Worm (Caenorhabditis elegans) whole organism, early embryonic: ENCODE measurements around the gene fip-2.

Experiments used
- B0310.2 ChIP-seq: sonication (generic microtip); optimal IDR thresholded peaks from 2 replicates; lab custom pipeline; 2016; ENCODE audit warnings: mild to moderate bottlenecking, missing genetic modification characterization, missing compliant biosample characterization
- F13C5.2 ChIP-seq: sonication (generic microtip); optimal IDR thresholded peaks from 2 replicates; lab custom pipeline; 2017; ENCODE audit warnings: mild to moderate bottlenecking, missing genetic modification characterization, inconsistent platforms, missing compliant biosample characterization
- aly-1 ChIP-seq: sonication (generic microtip); optimal IDR thresholded peaks from 2 replicates; lab custom pipeline; 2016; ENCODE audit warnings: missing genetic modification characterization, missing compliant biosample characterization
- ama-1 ChIP-seq: fragments of 150-350 bp; optimal IDR thresholded peaks from 2 replicates; lab custom pipeline; 2014
- ceh-13 ChIP-seq: fragments of 200-800 bp; sonication (Bioruptor generic); optimal IDR thresholded peaks from 2 replicates; lab custom pipeline; 2018; ENCODE audit warnings: mild to moderate bottlenecking, missing genetic modification characterization, missing compliant biosample characterization
- ceh-36 ChIP-seq: sonication (generic microtip); optimal IDR thresholded peaks from 2 replicates; lab custom pipeline; 2016; ENCODE audit warnings: missing genetic modification characterization, inconsistent platforms, missing compliant biosample characterization
- flt-1 ChIP-seq: fragments of 200-800 bp; sonication (Bioruptor generic); IDR thresholded peaks from 2 replicates; pipeline ENCODE4 v1.3.6; 2022; ENCODE audit warnings: missing genetic modification characterization, missing compliant biosample characterization
- hmbx-1 ChIP-seq: sonication (generic microtip); optimal IDR thresholded peaks from 2 replicates; lab custom pipeline; 2016; ENCODE audit warnings: mild to moderate bottlenecking, missing genetic modification characterization, missing compliant biosample characterization
- hnd-1 ChIP-seq: sonication (generic microtip); optimal IDR thresholded peaks from 2 replicates; lab custom pipeline; 2016; ENCODE audit warnings: missing genetic modification characterization, missing compliant biosample characterization
- pes-1 ChIP-seq: fragments of 200-800 bp; sonication (Bioruptor generic); IDR thresholded peaks from 2 replicates; pipeline ENCODE4 v1.3.6; 2022; ENCODE audit warnings: missing genetic modification reagents, missing genetic modification characterization, missing compliant biosample characterization
- scrt-1 ChIP-seq: fragments of 200-800 bp; sonication (Bioruptor generic); IDR thresholded peaks from 2 replicates; pipeline ENCODE4 v1.3.6; 2022; ENCODE audit warnings: missing genetic modification characterization, missing compliant biosample characterization
- sea-1 ChIP-seq: fragments of 200-800 bp; sonication (Bioruptor generic); conservative IDR thresholded peaks from 2 replicates; pipeline ENCODE4 v1.3.6; 2022; ENCODE audit warnings: missing genetic modification characterization, missing compliant biosample characterization
- tra-4 ChIP-seq: sonication (generic microtip); optimal IDR thresholded peaks from 2 replicates; lab custom pipeline; 2017; ENCODE audit warnings: missing genetic modification characterization, missing compliant biosample characterization

- TF ChIP-seq ceh-36 (tag; lab: Kevin White, UChicago) (no peak), F13C5.2 (tag; lab: Kevin White, UChicago) (no peak), pes-1 (GFP tag; lab: Robert Waterston, UW) (no peak), hnd-1 (tag; lab: Kevin White, UChicago) (no peak), sea-1 (GFP tag; lab: Robert Waterston, UW) (no peak), scrt-1 (GFP tag; lab: Robert Waterston, UW) (no peak), ama-1 (no peak), B0310.2 (tag; lab: Kevin White, UChicago) (no peak), ceh-13 (GFP tag; lab: Kevin White, UChicago) (no peak), tra-4 (tag; lab: Kevin White, UChicago) (no peak), aly-1 (tag; lab: Kevin White, UChicago) (no peak), flt-1 (GFP tag; lab: Robert Waterston, UW) (no peak), hmbx-1 (tag; lab: Kevin White, UChicago) (no peak)
Measured at ce11 chrV:9055644-9056043, 12.1 kb upstream of the fip-2 start.
